Fruit fly (Drosophila melanogaster): Measurements from ENCODE around the gene Gr22f.

Gr22f gene

DNA sequence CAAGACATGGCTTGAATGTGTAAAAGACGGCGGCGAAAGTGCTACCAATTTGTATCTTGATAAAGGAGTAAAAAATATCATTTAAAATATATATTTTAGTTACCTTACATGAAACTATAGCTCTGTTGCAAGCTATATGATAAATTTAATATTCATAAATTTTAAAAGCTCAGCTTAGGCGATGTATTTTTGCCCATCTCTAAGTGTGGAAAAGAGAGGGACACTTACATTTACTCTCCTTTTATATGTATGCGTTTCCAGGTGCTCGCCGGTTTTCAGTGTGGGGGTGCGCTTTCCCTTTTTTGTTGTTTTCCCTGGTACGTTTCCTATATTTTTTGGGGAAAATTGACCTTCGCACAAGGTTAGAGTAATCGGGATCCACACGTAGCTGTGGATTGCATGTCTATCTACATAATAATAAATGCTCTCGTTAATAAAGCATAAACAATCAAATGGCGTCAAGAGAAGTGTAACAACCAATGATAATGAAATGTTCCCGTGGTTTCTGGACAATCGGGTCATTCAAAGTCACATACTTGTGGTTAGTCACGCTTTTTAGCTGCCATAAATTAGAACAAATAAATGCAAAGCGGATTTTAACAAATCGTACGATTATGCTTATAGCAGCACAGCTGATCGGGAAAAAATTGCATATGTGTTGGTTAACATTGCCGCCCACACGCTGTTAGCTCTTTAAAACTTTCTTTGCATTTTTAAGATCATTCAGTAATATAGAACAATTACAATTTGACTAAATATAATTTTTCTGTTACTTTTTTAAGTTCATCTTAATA, 28.2 kb downstream of the Gr22f start (continued):
- TF ChIP-seq NC2β (GFP tag; optimal IDR thresholded peaks at IDR 0.05) (peak; percentile 49), CG4404 (GFP tag; IDR thresholded peaks at IDR 0.05) (peak; percentile 95), CG12219 (GFP tag; optimal IDR thresholded peaks at IDR 0.05) (peak; percentile 95), CG1024 (GFP tag; IDR thresholded peaks at IDR 0.05) (peak; percentile 72), CG3838 (GFP tag; optimal IDR thresholded peaks at IDR 0.05) (peak; percentile 82), CG2712 (tag; optimal IDR thresholded peaks at IDR 0.05) (peak; percentile 96), CG7963 (GFP tag; IDR thresholded peaks at IDR 0.05; ENCODE audit: partially characterized antibody) (peak; percentile 58; the same call in 1 of the 3 replicates), Ada2b (GFP tag; IDR thresholded peaks at IDR 0.05) (peak; percentile 96), dpn (GFP tag; optimal IDR thresholded peaks at IDR 0.05) (peak; percentile 79 to 98), MTF-1 (GFP tag; optimal IDR thresholded peaks at IDR 0.05; ENCODE audit: borderline replicate concordance) (peak; percentile 69), fru (optimal IDR thresholded peaks at IDR 0.05) (no peak), YL-1 (GFP tag; optimal IDR thresholded peaks at IDR 0.05) (peak; percentile 98), hb (GFP tag; IDR thresholded peaks at IDR 0.05; ENCODE audit: partially characterized antibody) (peak; percentile 80), Dek (tag; optimal IDR thresholded peaks at IDR 0.05) (peak; percentile 98), dm (GFP tag; optimal IDR thresholded peaks at IDR 0.05) (peak; percentile 78), dmrt99B (tag; optimal IDR thresholded peaks at IDR 0.05) (peak; percentile 97), CG12942 (GFP tag; optimal IDR thresholded peaks at IDR 0.05) (peak; percentile 93), B-H2 (GFP tag; optimal IDR thresholded peaks at IDR 0.05) (peak; percentile 100), CG11456 (GFP tag; IDR thresholded peaks at IDR 0.05) (peak; percentile 97), Rfx (GFP tag; IDR thresholded peaks at IDR 0.05) (peak; percentile 98), Dp (GFP tag; optimal IDR thresholded peaks at IDR 0.05) (peak; percentile 11), ATbp (GFP tag; optimal IDR thresholded peaks at IDR 0.05) (peak; percentile 98), PHDP (tag; optimal IDR thresholded peaks at IDR 0.05) (peak; percentile 99), gt (GFP tag; IDR thresholded peaks at IDR 0.05) (peak; percentile 83; the same call in 1 of the 2 replicates), yki (optimal IDR thresholded peaks at IDR 0.05) (no peak), CG15011 (GFP tag; optimal IDR thresholded peaks at IDR 0.05) (peak; percentile 94), Bteb2 (GFP tag; optimal IDR thresholded peaks at IDR 0.05) (peak; percentile 92), crc (GFP tag; optimal IDR thresholded peaks at IDR 0.05) (no peak), Kr (GFP tag; optimal IDR thresholded peaks at IDR 0.05) (peak; percentile 81), gsb-n (tag; optimal IDR thresholded peaks at IDR 0.05) (peak; percentile 97), kah (GFP tag; optimal IDR thresholded peaks at IDR 0.05) (peak; percentile 80), pho (GFP tag; optimal IDR thresholded peaks at IDR 0.05) (peak; percentile 88), wdn (GFP tag; IDR thresholded peaks at IDR 0.05) (peak; percentile 94), CG17186 (GFP tag; optimal IDR thresholded peaks at IDR 0.05) (peak; percentile 71), Pdp1 (GFP tag; optimal IDR thresholded peaks at IDR 0.05) (peak; percentile 51 to 92), Doc3 (GFP tag; IDR thresholded peaks at IDR 0.05; ENCODE audit: partially characterized antibody) (peak; percentile 99), pros (GFP tag; optimal IDR thresholded peaks at IDR 0.05) (peak; percentile 91), Poxn (GFP tag; IDR thresholded peaks at IDR 0.05) (peak; percentile 94), slou (GFP tag; optimal IDR thresholded peaks at IDR 0.05) (peak; percentile 94), tin (GFP tag; optimal IDR thresholded peaks at IDR 0.05) (peak; percentile 97), Dip2 (GFP tag; IDR thresholded peaks at IDR 0.05) (peak; percentile 73), CG7271 (tag; optimal IDR thresholded peaks at IDR 0.05) (peak; percentile 67), CG17359 (tag; optimal IDR thresholded peaks at IDR 0.05) (peak; percentile 92), ssp (GFP tag; IDR thresholded peaks at IDR 0.05) (peak; percentile 90), CG12299 (tag; optimal IDR thresholded peaks at IDR 0.05) (peak; percentile 99), tap (tag; optimal IDR thresholded peaks at IDR 0.05) (peak; percentile 93), D19B (GFP tag; optimal IDR thresholded peaks at IDR 0.05) (peak; percentile 87), p53 (GFP tag; optimal IDR thresholded peaks at IDR 0.05) (peak; percentile 34), az2 (GFP tag; optimal IDR thresholded peaks at IDR 0.05) (peak; percentile 95), Optix (GFP tag; IDR thresholded peaks at IDR 0.05) (peak; percentile 94)
